Worm (Caenorhabditis elegans): ENCODE results near the gene pho-7.

Gene pho-7

ce11 chrX:10901766-10902165 lies 39.4 kb downstream of the pho-7 start (continued):
- TF ChIP-seq T26A8.4 (GFP tag; IDR thresholded peaks at IDR 0.05), result no peak
- peak; percentile 86 for TF ChIP-seq dve-1 (tag; optimal IDR thresholded peaks at IDR 0.05; ENCODE audit: insufficient read depth)
- peak in 1 of 2 experiments; percentile 66 for TF ChIP-seq unc-62 (GFP tag; optimal IDR thresholded peaks at IDR 0.05 in 1 of 2)
- no peak for TF ChIP-seq unc-62 (tag; optimal IDR thresholded peaks at IDR 0.05)

ce11 chrX:10900952-10901351 lies 40.2 kb downstream of the pho-7 start:
- peak; percentile 49 for TF ChIP-seq hlh-30 (tag; optimal IDR thresholded peaks at IDR 0.05; ENCODE audit: insufficient read depth)
- TF ChIP-seq mep-1 (tag; optimal IDR thresholded peaks at IDR 0.05), result peak; percentile 79
- TF ChIP-seq madf-5 (GFP tag; IDR thresholded peaks at IDR 0.05), result no peak
- no peak for TF ChIP-seq Y5F2A.4 (GFP tag; optimal IDR thresholded peaks at IDR 0.05)
- no peak for TF ChIP-seq spr-1 (tag; optimal IDR thresholded peaks at IDR 0.05)
- TF ChIP-seq sdz-12 (GFP tag; optimal IDR thresholded peaks at IDR 0.05), result no peak
- TF ChIP-seq T20F7.1 (GFP tag; optimal IDR thresholded peaks at IDR 0.05), result no peak
- peak; percentile 66 for TF ChIP-seq rbr-2 (tag; optimal IDR thresholded peaks at IDR 0.05)
- TF ChIP-seq mxl-3 (GFP tag; optimal IDR thresholded peaks at IDR 0.05), result peak; percentile 96
- TF ChIP-seq F10B5.3 (tag; optimal IDR thresholded peaks at IDR 0.05), result no peak
- no peak for TF ChIP-seq R02D3.7 (tag; optimal IDR thresholded peaks at IDR 0.05)
- TF ChIP-seq hlh-11 (tag; optimal IDR thresholded peaks at IDR 0.05), result peak; percentile 80
- peak; percentile 80 for TF ChIP-seq fkh-10 (GFP tag; optimal IDR thresholded peaks at IDR 0.05)
- no peak for TF ChIP-seq zip-2 (tag; optimal IDR thresholded peaks at IDR 0.05)
- TF ChIP-seq aha-1 (tag), result peak; percentile 99
- TF ChIP-seq nhr-10 (tag; optimal IDR thresholded peaks at IDR 0.05), result no peak
- TF ChIP-seq nhr-6 (tag; optimal IDR thresholded peaks at IDR 0.05), result no peak
- TF ChIP-seq daf-16 (GFP tag; optimal IDR thresholded peaks at IDR 0.05), result peak in 1 of 2 experiments; percentile 77
- TF ChIP-seq daf-16 (tag; optimal IDR thresholded peaks at IDR 0.05), result peak; percentile 12
- TF ChIP-seq nhr-11 (tag; optimal IDR thresholded peaks at IDR 0.05), result peak; percentile 87
- TF ChIP-seq ceh-82 (tag; optimal IDR thresholded peaks at IDR 0.05), result no peak
- TF ChIP-seq dmd-6 (GFP tag; IDR thresholded peaks at IDR 0.05), result peak; percentile 71
- TF ChIP-seq dmd-8 (GFP tag; IDR thresholded peaks at IDR 0.05), result no peak
- peak; percentile 39 for TF ChIP-seq mes-2 (tag; optimal IDR thresholded peaks at IDR 0.05; ENCODE audit: poor library complexity, severe bottlenecking)
- TF ChIP-seq snpc-1.2 (GFP tag; IDR thresholded peaks at IDR 0.05), result no peak
- TF ChIP-seq nhr-48 (tag; optimal IDR thresholded peaks at IDR 0.05), result peak; percentile 19
- TF ChIP-seq zip-11 (GFP tag; IDR thresholded peaks at IDR 0.05), result no peak
- no peak for TF ChIP-seq vab-7 (GFP tag; IDR thresholded peaks at IDR 0.05)
- TF ChIP-seq Y75B8A.6 (GFP tag; IDR thresholded peaks at IDR 0.05), result no peak
- TF ChIP-seq mdl-1 (tag; optimal IDR thresholded peaks at IDR 0.05), result peak in 1 of 2 experiments; percentile 79
- no peak for TF ChIP-seq duxl-1 (tag; optimal IDR thresholded peaks at IDR 0.05; ENCODE audit: poor library complexity)
- no peak for TF ChIP-seq ceh-62 (tag; optimal IDR thresholded peaks at IDR 0.05)
- no peak for TF ChIP-seq saeg-2 (GFP tag; IDR thresholded peaks at IDR 0.05)
- peak in 1 of 2 experiments; percentile 61 for TF ChIP-seq lsy-2 (tag; optimal IDR thresholded peaks at IDR 0.05)
- TF ChIP-seq aly-2 (tag; optimal IDR thresholded peaks at IDR 0.05), result no peak
- peak; percentile 69 for TF ChIP-seq hmg-1.1 (GFP tag; IDR thresholded peaks at IDR 0.05)
- no peak for TF ChIP-seq egl-43 (GFP tag; IDR thresholded peaks at IDR 0.05)
- TF ChIP-seq ces-1 (GFP tag; optimal IDR thresholded peaks at IDR 0.05), result no peak
- TF ChIP-seq fos-1 (tag; optimal IDR thresholded peaks at IDR 0.05), result no peak
- TF ChIP-seq nhr-28 (tag; optimal IDR thresholded peaks at IDR 0.05), result peak; percentile 83
- no peak for TF ChIP-seq nhr-25 (tag; optimal IDR thresholded peaks at IDR 0.05; ENCODE audit: borderline replicate concordance, insufficient read depth)
- TF ChIP-seq F49E8.2 (tag; optimal IDR thresholded peaks at IDR 0.05; ENCODE audit: borderline replicate concordance), result no peak
- TF ChIP-seq F26F4.8 (GFP tag; conservative IDR thresholded peaks at IDR 0.05), result no peak
- peak; percentile 28 for TF ChIP-seq dve-1 (tag; optimal IDR thresholded peaks at IDR 0.05; ENCODE audit: insufficient read depth)
- 0 out of 2 replicates have a peak, but pooled peaks have one; percentile 23 for TF ChIP-seq madf-9 (GFP tag; conservative IDR thresholded peaks at IDR 0.05)
- TF ChIP-seq nhr-77 (tag; optimal IDR thresholded peaks at IDR 0.05), result peak; percentile 49
- no peak for TF ChIP-seq tra-1 (GFP tag; IDR thresholded peaks at IDR 0.05)

Data from whole organism, L4 larva.